Worm (Caenorhabditis elegans) whole organism, dauer: Measurements from ENCODE around the gene C32D5.7.

Experiments used
- unc-62 ChIP-seq: sonication (generic microtip); optimal IDR thresholded peaks from 2 replicates; lab custom pipeline; 2017; ENCODE audit warnings: missing biosample characterization, missing genetic modification reagents, missing genetic modification characterization

C32D5.7 gene

DNA sequence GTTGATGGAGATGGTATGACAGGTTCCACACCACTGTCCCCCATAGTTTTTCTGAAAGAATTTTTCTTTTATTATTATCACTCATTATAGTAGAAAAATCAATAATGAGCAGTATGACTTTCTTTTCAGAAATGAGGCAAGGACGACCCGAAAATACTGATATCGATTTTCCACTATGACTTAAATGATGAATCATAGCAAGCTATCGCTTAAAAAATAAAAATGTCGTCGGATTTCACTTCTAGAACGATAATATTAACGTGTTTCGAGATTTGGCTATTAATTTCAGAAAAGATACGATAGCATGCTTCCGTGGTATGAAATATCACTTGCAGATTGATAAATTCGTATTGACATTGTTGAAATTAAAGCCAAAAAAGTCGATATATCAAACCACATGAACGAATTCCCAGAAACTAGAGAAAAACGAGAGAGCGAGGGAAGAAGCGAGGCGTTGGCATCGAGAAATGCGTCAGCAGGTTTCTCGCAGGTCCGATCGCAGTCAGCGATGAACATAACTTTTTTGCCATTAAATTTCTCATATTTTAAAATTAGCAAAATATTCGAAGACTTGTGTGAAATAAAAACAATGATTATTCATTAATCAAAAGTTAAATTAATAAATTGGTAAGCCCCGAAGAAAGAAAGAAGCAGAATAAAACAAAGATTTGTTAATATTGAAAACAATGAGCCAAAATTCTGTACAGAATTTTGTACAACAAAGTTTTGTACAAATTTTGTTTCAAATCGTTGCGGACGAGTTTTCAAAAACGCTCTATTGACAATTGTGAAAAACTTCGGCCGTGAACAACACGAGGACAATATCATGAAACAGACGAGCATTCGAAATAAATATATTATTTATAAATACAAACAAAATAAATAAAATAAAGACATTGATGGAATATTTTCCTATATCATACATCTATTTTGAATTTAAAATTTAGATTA is 15.8 kb upstream of the C32D5.7 start, which contains the start of gene C32D5.11:
Gene C32D5.11 (minus strand): TSS at position 51 of the 951 bp plus-strand sequence.
- no peak for TF ChIP-seq unc-62 (GFP tag; lab: Kevin White, UChicago)

DNA sequence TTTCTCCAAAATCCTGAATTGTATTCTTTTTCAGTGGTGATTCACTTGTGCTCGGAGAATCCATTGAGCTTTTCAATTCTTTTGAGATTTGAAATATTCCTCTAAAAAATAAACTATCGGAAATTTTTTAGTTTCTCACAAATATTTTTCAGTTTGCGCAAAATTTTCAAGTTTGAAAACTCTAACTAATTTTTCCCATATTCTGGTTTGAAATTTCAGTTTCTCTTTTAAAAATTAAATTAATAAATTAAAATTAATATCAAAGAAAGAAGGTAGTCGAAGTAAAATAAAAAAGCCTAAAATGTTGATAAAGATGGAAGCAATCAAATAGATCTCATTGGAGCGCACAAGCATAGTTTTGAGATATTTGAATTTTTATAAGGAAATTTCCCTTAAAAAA is 12.0 kb upstream of the C32D5.7 start, which contains the start of gene C32D5.10:
Gene C32D5.10 (minus strand): TSS at position 101 of the 400 bp plus-strand sequence.
- no peak for TF ChIP-seq unc-62 (GFP tag; lab: Kevin White, UChicago)

DNA sequence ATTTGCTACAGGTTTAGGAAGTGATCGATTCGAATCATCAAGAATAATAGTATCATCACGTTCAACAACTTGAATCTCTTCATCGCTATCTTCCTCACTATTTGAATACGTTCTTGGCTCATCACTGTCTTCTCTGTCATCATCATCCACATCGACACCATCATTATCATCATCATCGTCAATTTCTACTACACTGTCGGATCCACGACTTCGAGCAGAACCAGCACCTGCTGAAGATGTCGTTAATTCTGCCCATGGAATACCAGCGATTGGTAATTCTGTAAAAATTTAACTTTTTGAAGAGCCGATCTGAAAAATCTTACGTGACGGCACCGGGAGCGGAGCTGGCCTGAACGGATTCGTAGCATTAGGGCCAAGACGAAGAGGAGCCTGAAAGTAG is 10.1 kb upstream of the C32D5.7 start:
- no peak for TF ChIP-seq unc-62 (GFP tag; lab: Kevin White, UChicago)

DNA sequence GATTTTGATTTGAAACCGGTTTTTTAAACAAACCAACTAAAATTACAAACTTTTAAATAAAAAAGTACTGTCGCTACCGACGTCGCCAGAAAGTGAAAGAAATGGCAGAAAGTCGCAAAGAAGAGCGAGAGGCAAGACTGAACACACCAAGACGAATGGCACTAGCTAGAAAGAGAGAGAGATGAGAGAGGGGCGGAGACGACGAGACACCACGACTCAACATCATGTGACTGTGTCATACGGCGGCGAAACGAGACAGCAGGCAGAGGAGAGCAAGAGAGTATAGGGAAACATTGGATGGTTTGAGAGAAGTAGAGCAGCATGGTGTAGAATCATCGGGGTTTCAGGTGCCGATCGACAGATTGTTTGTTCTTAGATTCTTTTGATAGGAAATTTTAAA is 8.5 kb upstream of the C32D5.7 start:
- TF ChIP-seq unc-62 (GFP tag; lab: Kevin White, UChicago) = peak; percentile 39

DNA sequence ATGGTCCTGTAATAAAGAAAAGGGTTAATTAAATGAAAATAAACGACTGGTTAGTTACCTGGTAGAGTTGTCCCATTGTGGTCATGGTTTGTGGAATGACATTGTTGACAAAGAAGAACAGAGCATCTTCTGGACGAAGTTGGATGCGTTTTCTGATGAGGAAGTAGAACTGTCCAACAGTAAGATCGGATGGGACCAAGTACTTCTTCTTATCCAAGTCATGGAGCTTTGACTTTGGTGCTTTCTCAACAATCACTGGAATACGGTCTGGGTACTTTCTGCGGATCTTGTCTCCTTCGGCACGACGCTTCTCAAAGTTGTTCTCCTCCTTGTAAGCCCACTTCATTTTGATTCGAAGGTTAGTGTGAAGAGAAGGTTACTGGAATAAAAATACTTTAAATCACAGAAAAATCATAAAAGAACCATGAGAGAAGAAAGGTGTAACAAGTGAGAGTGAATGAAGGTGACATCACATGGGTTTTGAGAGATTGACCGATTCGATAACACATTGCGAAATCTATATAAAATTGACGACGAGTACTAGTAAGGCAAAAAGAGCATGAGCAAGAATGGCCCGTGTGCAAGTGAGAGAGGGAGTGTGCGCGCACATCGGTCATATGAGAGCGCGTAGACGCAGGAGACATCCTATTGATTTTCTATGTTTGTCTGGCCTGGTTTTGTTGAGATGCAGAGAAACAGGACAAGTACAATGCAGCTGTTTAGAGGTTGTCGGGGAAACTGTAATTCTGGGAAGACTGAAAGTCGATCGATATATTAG is 7.7 kb upstream of the C32D5.7 start, which contains the start of gene lgg-1:
Gene lgg-1 (minus strand): TSS at position 379 of the 778 bp plus-strand sequence.
- no peak for TF ChIP-seq unc-62 (GFP tag; lab: Kevin White, UChicago)

DNA sequence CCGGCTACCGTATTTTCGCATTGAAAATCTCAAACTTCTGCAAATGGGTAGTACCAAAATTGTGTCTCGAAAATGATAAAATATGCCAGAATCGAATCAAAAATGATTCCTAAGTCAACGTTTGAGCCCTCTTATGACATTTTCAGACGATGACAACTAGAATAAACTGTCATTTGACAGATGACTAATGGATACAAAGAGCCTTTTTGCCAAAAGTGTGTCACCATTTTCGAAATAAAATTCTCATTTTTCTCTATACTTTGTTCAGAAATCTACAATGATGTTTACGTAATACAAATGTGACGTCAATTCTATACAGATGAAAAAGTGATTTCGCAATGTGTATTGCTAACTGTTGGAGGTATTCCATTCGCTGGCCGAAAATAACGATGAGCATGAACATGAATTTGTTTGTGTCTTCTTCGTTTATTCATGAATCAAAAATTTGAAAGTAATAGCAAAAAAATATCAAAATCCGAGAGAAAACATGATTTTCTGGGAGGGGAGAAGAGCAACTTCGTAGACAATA is 6.8 kb upstream of the C32D5.7 start:
- TF ChIP-seq unc-62 (GFP tag; lab: Kevin White, UChicago) = no peak

DNA sequence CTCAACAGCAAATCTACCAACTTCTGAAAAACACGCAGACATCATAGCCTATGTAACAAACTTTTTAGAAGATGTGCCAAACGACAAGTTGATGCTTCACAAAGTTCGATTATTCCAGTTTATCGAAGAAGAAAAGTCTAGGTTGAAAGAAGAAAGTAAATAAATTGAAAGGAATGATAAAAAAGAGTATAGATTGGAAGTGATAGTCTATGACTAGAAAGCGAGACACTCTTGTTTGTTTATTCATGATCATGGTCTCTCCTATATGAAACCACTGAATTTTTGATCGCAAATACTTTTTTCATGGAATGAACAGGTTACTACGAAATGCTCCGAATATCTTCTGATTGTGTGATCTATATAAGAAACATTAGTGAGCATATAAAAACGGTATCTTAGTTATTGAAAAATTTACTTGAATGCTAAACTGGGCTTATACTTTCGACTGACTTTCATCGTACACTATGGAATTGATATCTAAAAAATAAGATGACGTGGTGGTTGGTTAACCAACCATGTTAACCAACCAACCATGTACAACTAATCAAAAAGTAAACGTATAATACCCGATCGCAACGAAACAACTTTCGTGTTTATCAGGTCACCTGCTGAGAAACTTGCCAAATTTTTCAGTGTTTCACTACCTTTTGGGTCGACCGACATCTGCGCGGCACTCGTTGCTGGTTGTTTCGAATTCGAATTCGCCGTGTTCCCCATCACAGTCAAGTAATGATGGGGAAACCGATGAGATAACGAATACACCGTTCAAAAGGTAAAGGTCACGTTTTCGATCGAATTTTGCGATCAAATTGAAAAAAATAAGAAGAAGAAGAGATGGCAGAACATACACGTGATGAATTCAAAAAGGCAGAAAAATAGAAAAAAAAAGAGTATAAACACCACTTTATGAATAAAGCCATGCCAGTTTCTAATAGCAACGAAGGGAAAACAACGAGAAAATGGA is 5.6 kb upstream of the C32D5.7 start, which contains the start of gene C32D5.8:
Gene C32D5.8 (minus strand): TSS at position 770 of the 964 bp plus-strand sequence.
- TF ChIP-seq unc-62 (GFP tag; lab: Kevin White, UChicago) = no peak

DNA sequence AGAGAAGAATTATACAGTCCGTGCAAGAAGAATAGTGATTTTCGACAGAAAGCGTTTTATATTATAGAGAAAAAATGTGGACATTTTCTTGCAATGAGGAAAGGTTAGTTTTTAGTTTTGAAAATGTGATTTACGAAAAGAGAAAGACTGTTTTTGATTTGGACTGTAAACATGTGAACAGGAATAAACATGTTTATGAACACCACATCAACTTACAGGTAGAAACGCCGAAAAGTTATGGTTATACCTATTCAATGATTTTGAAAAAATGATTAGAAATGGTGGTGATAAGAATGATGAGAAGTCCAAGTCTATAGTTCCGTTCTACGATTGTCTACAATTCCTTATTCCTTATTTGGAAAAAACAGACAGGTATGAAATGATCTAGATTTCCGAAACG is 4.7 kb upstream of the C32D5.7 start:
- TF ChIP-seq unc-62 (GFP tag; lab: Kevin White, UChicago) = no peak

DNA sequence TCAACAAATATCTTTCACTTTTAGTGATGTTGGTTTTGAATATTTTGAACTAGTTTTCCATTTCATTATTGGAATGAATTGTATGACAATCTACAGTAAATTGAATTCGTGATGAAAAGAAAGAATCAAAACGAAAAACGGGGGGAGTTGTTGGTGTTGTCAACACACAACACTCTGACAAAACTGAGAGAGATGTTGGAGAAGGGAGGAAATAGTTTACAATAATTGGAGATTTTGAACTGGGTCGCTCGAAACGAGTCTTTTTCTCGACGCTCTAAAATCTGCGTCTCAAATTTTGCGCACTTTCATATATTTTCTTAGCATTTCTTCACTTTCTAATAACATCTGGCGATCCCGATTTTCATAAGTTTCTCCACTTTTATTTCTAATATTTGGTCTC is 4.0 kb upstream of the C32D5.7 start, which contains the start of gene txt-18:
Gene txt-18 (plus strand): TSS at position 180 of the 400 bp plus-strand sequence.
- no peak for TF ChIP-seq unc-62 (GFP tag; lab: Kevin White, UChicago)

DNA sequence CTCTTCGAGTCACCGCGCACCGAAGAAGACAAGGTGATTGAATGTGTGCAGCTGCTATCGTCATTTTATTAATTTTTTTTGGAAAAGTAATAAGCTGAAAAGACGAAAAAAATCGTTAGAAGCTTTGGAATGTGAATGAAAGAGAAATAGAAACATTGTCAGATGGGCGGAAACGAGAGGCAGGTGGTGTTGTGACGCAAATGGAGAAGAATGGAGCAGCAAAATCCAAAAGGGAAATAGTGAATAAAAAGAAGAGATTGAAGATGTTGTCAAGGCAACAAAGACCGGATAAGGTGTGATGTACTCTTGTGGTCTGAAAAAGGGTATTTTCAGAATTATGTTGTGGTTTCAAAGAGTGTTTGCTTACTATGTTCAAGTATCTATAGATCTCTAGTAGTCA is 2.6 kb upstream of the C32D5.7 start:
- no peak for TF ChIP-seq unc-62 (GFP tag; lab: Kevin White, UChicago)

DNA sequence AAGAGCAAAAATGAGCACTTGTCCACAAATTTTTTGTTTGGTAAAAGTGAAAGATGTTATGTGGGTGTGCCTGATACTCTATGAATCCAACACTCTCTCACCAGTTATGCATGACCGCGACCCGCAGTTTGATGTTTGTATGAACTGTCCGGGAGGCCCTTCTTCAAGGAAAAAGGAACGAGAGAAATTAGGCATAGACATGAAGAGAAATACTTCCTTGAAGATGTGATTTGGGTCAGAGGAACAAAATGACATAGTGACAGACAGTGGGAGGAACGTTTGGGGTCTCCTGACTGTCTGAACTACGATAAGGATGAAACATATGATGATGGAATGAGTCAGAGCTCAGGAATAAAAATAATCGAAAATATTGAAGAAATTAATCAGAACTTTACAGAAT is 1.2 kb upstream of the C32D5.7 start:
- no peak for TF ChIP-seq unc-62 (GFP tag; lab: Kevin White, UChicago)

DNA sequence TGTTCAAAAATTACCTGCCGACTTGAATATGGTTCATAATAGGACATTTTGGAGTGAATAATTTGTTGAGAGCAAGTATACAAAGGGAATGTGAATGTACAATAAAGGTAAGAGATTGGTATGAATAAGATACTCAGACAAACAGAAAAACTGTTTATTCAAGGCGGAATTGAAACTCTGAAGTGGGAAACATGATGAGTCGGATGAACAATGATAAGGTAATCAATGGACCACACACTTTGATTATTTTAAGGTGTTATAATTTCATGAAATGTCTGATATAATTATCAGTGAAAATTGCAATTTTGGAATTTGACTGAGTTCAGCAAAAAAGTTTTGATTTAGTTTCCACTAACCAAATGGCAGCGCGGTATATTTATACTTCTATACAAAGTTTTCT is 337 bp downstream of the C32D5.7 start:
- no peak for TF ChIP-seq unc-62 (GFP tag; lab: Kevin White, UChicago)

DNA sequence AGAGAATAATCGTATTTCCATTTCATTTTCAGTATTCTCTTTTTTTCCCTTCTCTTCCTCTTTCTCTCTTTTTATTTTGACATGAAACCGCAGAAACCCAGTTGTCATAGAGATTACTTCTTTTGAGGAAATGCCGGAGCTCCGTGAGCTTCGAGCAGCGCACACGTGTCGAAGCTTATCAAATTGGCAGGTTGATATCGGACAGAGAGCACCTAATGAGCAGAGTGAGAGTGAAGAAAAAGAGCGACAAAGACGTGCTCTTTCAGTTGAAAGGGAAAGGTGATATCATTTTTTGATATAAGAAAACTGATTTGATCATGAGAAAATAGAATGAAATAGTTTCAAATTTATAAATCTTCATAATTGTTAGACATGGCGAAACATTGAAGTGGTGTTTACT is 4.5 kb downstream of the C32D5.7 start, which contains the start of gene C32D5.14:
Gene C32D5.14 (plus strand): TSS at position 131 of the 400 bp plus-strand sequence.
- no peak for TF ChIP-seq unc-62 (GFP tag; lab: Kevin White, UChicago)

DNA sequence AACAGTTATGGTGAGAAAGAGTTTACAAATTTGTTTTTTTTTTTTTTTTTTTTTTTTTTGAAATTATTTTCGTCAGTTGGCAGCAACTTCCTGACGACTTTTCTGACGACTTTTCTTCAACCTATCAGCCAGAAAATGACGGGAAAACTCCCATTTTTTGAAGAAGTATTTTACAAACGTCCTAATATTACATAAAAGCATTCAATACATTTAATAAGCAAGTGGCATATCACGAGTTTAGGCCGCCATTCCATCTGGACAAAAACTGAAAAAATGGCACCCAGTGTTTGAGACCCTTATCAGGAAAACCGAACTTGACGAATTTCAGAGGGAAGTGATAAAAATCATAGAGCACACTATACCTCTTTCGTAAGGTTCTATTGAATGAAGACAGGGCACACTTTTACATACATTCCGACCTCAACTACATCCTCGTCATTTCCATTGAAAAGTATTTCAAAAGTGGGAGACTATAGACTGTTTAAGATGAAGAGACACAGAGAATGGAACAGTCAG is 5.0 kb downstream of the C32D5.7 start:
- no peak for TF ChIP-seq unc-62 (GFP tag; lab: Kevin White, UChicago)
